Worm (Caenorhabditis elegans) whole organism, mixed stage, embryonic: ENCODE data around the gene ceh-28.

Experiments used
- M03D4.4 ChIP-seq: sonication (generic microtip); optimal IDR thresholded peaks from 2 replicates; lab custom pipeline; 2017; ENCODE audit warnings: mild to moderate bottlenecking, missing genetic modification characterization, missing compliant biosample characterization
- bed-3 ChIP-seq: fragments of 200-800 bp; sonication (Bioruptor generic); optimal IDR thresholded peaks from 3 replicates; lab custom pipeline; 2018; ENCODE audit warnings: mild to moderate bottlenecking, missing genetic modification characterization, moderate library complexity, missing compliant biosample characterization
- blmp-1 ChIP-seq: fragments of 150-350 bp; optimal IDR thresholded peaks from 2 replicates; lab custom pipeline; 2014; ENCODE audit warnings: missing biosample characterization, missing genetic modification characterization
- ceh-39 ChIP-seq: fragments of 150-350 bp; optimal IDR thresholded peaks from 2 replicates; lab custom pipeline; 2014; ENCODE audit warnings: missing biosample characterization, missing genetic modification characterization
- ceh-43 ChIP-seq: fragments of 200-800 bp; sonication (Bioruptor generic); optimal IDR thresholded peaks from 2 replicates; lab custom pipeline; 2018; ENCODE audit warnings: mild to moderate bottlenecking, missing genetic modification characterization, moderate library complexity, missing compliant biosample characterization
- ceh-83 ChIP-seq: fragments of 200-800 bp; sonication (Bioruptor generic); optimal IDR thresholded peaks from 2 replicates; lab custom pipeline; 2018; ENCODE audit warnings: mild to moderate bottlenecking, missing genetic modification characterization, missing compliant biosample characterization
- ces-1 ChIP-seq: fragments of 150-350 bp; optimal IDR thresholded peaks from 2 replicates; lab custom pipeline; 2014; ENCODE audit warnings: missing biosample characterization, missing genetic modification reagents, missing genetic modification characterization
- cnd-1 ChIP-seq: fragments of 200-800 bp; sonication (Bioruptor generic); optimal IDR thresholded peaks from 2 replicates; lab custom pipeline; 2018; ENCODE audit warnings: mild to moderate bottlenecking, missing genetic modification characterization, missing compliant biosample characterization
- drap-1 ChIP-seq: fragments of 200-800 bp; sonication (Bioruptor generic); optimal IDR thresholded peaks from 3 replicates; lab custom pipeline; 2018; ENCODE audit warnings: mild to moderate bottlenecking, missing genetic modification characterization, missing compliant biosample characterization
- elt-1 ChIP-seq: sonication (generic microtip); optimal IDR thresholded peaks from 2 replicates; lab custom pipeline; 2017; ENCODE audit warnings: missing genetic modification characterization, mild to moderate bottlenecking, missing compliant biosample characterization, antibody characterized with exemption, moderate library complexity, borderline replicate concordance; ENCODE audit not compliant: insufficient read depth
- elt-3 ChIP-seq: fragments of 150-350 bp; optimal IDR thresholded peaks from 2 replicates; lab custom pipeline; 2014; ENCODE audit warnings: missing biosample characterization, missing genetic modification characterization
- flh-1 ChIP-seq: fragments of 200-800 bp; sonication (Bioruptor generic); optimal IDR thresholded peaks from 2 replicates; lab custom pipeline; 2018; ENCODE audit warnings: mild to moderate bottlenecking, missing genetic modification characterization, moderate library complexity, missing compliant biosample characterization
- ham-2 ChIP-seq: fragments of 200-800 bp; sonication (Bioruptor generic); optimal IDR thresholded peaks from 2 replicates; lab custom pipeline; 2018; ENCODE audit warnings: mild to moderate bottlenecking, missing genetic modification characterization, missing compliant biosample characterization
- hlh-1 ChIP-seq: fragments of 150-350 bp; optimal IDR thresholded peaks from 2 replicates; lab custom pipeline; 2014; ENCODE audit warnings: missing biosample characterization, missing genetic modification reagents, missing genetic modification characterization
- lin-13 ChIP-seq: fragments of 150-350 bp; optimal IDR thresholded peaks from 2 replicates; lab custom pipeline; 2014; ENCODE audit warnings: missing biosample characterization, missing genetic modification characterization
- lin-32 ChIP-seq: fragments of 200-800 bp; sonication (Bioruptor generic); optimal IDR thresholded peaks from 2 replicates; lab custom pipeline; 2018; ENCODE audit warnings: mild to moderate bottlenecking, missing genetic modification characterization, missing compliant biosample characterization
- lsy-2 ChIP-seq: fragments of 150-350 bp; optimal IDR thresholded peaks from 2 replicates; lab custom pipeline; 2014; ENCODE audit warnings: missing biosample characterization, missing genetic modification characterization
- mab-5 ChIP-seq: fragments of 150-350 bp; optimal IDR thresholded peaks from 2 replicates; lab custom pipeline; 2014; ENCODE audit warnings: missing biosample characterization, missing genetic modification characterization
- mep-1 ChIP-seq: fragments of 150-350 bp; optimal IDR thresholded peaks from 2 replicates; lab custom pipeline; 2017; ENCODE audit warnings: missing biosample characterization, missing genetic modification reagents, missing genetic modification characterization, inconsistent platforms
- nhr-12 ChIP-seq: fragments of 150-350 bp; optimal IDR thresholded peaks from 2 replicates; lab custom pipeline; 2014; ENCODE audit warnings: missing biosample characterization, missing genetic modification characterization
- nhr-2 ChIP-seq: fragments of 150-350 bp; optimal IDR thresholded peaks from 2 replicates; lab custom pipeline; 2014; ENCODE audit warnings: missing biosample characterization, missing genetic modification characterization
- nhr-237 ChIP-seq: fragments of 150-350 bp; optimal IDR thresholded peaks from 2 replicates; lab custom pipeline; 2014; ENCODE audit warnings: missing biosample characterization, missing genetic modification characterization
- nhr-28 ChIP-seq: fragments of 150-350 bp; optimal IDR thresholded peaks from 2 replicates; lab custom pipeline; 2014; ENCODE audit warnings: missing biosample characterization, missing genetic modification characterization
- pha-4 ChIP-seq: fragments of 150-350 bp; optimal IDR thresholded peaks from 2 replicates; lab custom pipeline; 2018; ENCODE audit warnings: missing biosample characterization, missing genetic modification reagents, missing genetic modification characterization
- sem-2 ChIP-seq: fragments of 200-800 bp; sonication (Bioruptor generic); optimal IDR thresholded peaks from 2 replicates; lab custom pipeline; 2018; ENCODE audit warnings: mild to moderate bottlenecking, missing genetic modification characterization, missing compliant biosample characterization
- snpc-4 ChIP-seq: fragments of 150-350 bp; optimal IDR thresholded peaks from 2 replicates; lab custom pipeline; 2014; ENCODE audit warnings: missing biosample characterization, missing genetic modification characterization
- sptf-1 ChIP-seq: sonication (generic microtip); optimal IDR thresholded peaks from 2 replicates; lab custom pipeline; 2017; ENCODE audit warnings: mild to moderate bottlenecking, missing genetic modification characterization, moderate library complexity, missing compliant biosample characterization
- tbx-8 ChIP-seq: fragments of 200-800 bp; sonication (Bioruptor generic); optimal IDR thresholded peaks from 2 replicates; lab custom pipeline; 2018; ENCODE audit warnings: mild to moderate bottlenecking, missing genetic modification characterization, moderate library complexity, missing compliant biosample characterization
- unc-120 ChIP-seq: sonication (generic microtip); optimal IDR thresholded peaks from 2 replicates; lab custom pipeline; 2017; ENCODE audit warnings: missing genetic modification characterization, missing compliant biosample characterization; ENCODE audit not compliant: poor library complexity, severe bottlenecking
- unc-62 ChIP-seq: fragments of 150-350 bp; optimal IDR thresholded peaks from 2 replicates; lab custom pipeline; 2014; ENCODE audit warnings: missing biosample characterization, missing genetic modification reagents, missing genetic modification characterization
- zip-8 ChIP-seq: fragments of 150-350 bp; optimal IDR thresholded peaks from 2 replicates; lab custom pipeline; 2014; ENCODE audit warnings: missing biosample characterization, missing genetic modification characterization
- ztf-11 ChIP-seq: fragments of 150-350 bp; optimal IDR thresholded peaks from 2 replicates; lab custom pipeline; 2014; ENCODE audit warnings: missing biosample characterization, missing genetic modification characterization

Gene ceh-28

DNA sequence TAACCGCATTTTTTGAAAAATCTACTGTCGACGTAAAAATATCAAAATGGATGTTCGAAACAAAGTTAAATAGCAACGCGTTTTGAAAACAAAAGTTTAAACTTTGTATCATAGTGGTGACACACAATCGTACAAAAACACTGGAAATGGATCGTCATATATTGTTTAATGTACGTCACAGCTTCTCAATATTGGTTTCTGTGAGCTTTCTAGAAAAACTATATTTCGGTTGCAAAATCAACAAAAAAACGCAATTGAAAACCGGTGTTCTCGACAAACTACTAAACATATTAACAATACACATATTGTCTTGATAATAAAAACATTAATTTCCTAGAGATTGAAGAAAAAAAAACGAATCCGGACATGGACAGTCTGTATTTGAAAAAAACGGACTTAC is 25.9 kb downstream of the ceh-28 start, which contains the start of gene R03G8.6:
Gene R03G8.6, minus strand, starts transcription at position 101 of the 400 bp plus-strand sequence.
- no peak for TF ChIP-seq lin-32 (GFP tag; lab: Kevin White, UChicago)
- no peak for TF ChIP-seq sem-2 (GFP tag; lab: Kevin White, UChicago)
- no peak for TF ChIP-seq elt-3
- TF ChIP-seq ham-2, result no peak
- no peak for TF ChIP-seq mep-1 (tag; lab: Kevin White, UChicago)
- no peak for TF ChIP-seq pha-4
- TF ChIP-seq mab-5 (tag; lab: Kevin White, UChicago), result no peak
- no peak for TF ChIP-seq ceh-43 (GFP tag; lab: Kevin White, UChicago)
- no peak for TF ChIP-seq ceh-39
- no peak for TF ChIP-seq bed-3 (GFP tag; lab: Kevin White, UChicago)
- no peak for TF ChIP-seq flh-1 (GFP tag; lab: Kevin White, UChicago)
- no peak for TF ChIP-seq blmp-1
- TF ChIP-seq nhr-237, result no peak
- TF ChIP-seq ztf-11 (tag; lab: Kevin White, UChicago), result no peak
- TF ChIP-seq nhr-28, result no peak
- TF ChIP-seq sptf-1 (tag; lab: Kevin White, UChicago), result no peak
- TF ChIP-seq hlh-1 (tag; lab: Kevin White, UChicago), result no peak
- no peak for TF ChIP-seq lin-13
- TF ChIP-seq cnd-1 (tag; lab: Kevin White, UChicago), result no peak
- TF ChIP-seq lsy-2 (tag; lab: Kevin White, UChicago), result no peak

DNA sequence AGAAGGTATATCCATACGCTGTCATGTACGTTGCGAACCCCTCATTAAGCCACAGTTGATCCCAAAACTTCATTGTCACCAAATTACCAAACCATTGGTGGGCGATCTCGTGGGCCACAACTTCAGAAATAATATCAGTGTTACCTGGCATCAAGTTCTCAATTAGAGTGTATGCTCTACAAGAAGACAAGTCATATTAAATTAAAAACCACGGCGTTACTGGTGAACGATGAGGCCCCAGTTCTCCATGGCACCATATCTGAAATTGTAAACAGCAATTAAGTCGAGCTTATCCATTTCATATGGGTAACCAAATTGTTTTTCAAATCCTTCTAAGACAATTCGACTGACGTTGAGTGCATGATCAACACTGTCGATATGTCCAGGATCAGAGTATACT is 28.4 kb downstream of the ceh-28 start:
- TF ChIP-seq bed-3 (GFP tag; lab: Kevin White, UChicago), result no peak
- no peak for TF ChIP-seq unc-62 (GFP tag; lab: Kevin White, UChicago)
- no peak for TF ChIP-seq sptf-1 (tag; lab: Kevin White, UChicago)
- no peak for TF ChIP-seq cnd-1 (tag; lab: Kevin White, UChicago)
- no peak for TF ChIP-seq blmp-1
- TF ChIP-seq lin-32 (GFP tag; lab: Kevin White, UChicago), result no peak
- TF ChIP-seq ztf-11 (tag; lab: Kevin White, UChicago), result no peak
- no peak for TF ChIP-seq ces-1
- no peak for TF ChIP-seq nhr-237
- no peak for TF ChIP-seq ceh-83 (GFP tag; lab: Kevin White, UChicago)
- no peak for TF ChIP-seq hlh-1 (tag; lab: Kevin White, UChicago)
- no peak for TF ChIP-seq ceh-39
- no peak for TF ChIP-seq unc-120 (tag; lab: Kevin White, UChicago)
- TF ChIP-seq ceh-43 (GFP tag; lab: Kevin White, UChicago), result no peak
- TF ChIP-seq zip-8 (tag; lab: Kevin White, UChicago), result no peak
- TF ChIP-seq lsy-2 (tag; lab: Kevin White, UChicago), result no peak
- TF ChIP-seq mep-1 (tag; lab: Kevin White, UChicago), result no peak

DNA sequence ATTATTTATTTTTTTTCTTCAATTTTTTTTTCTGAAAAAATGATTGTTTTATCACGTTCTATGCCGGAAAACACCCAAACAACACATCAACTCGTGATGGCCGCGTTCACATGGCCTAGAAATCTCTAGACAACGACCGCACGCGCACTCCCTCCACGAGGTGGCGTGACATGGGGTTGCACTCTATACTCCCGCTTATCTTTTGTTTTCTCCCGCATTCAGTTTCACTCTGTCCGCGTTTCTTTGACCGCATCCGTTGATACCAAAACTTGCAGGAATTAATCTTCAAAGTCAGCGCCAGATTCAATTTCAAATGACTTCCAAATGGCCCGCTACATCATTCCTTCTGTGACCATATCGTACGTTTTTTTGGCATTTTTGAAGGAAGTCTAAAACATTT is 30.5 kb downstream of the ceh-28 start, which contains the start of gene F17H10.1:
Gene F17H10.1, plus strand, starts transcription at position 276 of the 400 bp plus-strand sequence.
- peak; percentile 48 for TF ChIP-seq elt-3
- no peak for TF ChIP-seq cnd-1 (tag; lab: Kevin White, UChicago)
- no peak for TF ChIP-seq lin-32 (GFP tag; lab: Kevin White, UChicago)
- TF ChIP-seq ceh-83 (GFP tag; lab: Kevin White, UChicago), result peak; percentile 53
- no peak for TF ChIP-seq flh-1 (GFP tag; lab: Kevin White, UChicago)
- TF ChIP-seq nhr-2 (tag; lab: Kevin White, UChicago), result peak; percentile 14
- TF ChIP-seq lin-13, result peak; percentile 23

DNA sequence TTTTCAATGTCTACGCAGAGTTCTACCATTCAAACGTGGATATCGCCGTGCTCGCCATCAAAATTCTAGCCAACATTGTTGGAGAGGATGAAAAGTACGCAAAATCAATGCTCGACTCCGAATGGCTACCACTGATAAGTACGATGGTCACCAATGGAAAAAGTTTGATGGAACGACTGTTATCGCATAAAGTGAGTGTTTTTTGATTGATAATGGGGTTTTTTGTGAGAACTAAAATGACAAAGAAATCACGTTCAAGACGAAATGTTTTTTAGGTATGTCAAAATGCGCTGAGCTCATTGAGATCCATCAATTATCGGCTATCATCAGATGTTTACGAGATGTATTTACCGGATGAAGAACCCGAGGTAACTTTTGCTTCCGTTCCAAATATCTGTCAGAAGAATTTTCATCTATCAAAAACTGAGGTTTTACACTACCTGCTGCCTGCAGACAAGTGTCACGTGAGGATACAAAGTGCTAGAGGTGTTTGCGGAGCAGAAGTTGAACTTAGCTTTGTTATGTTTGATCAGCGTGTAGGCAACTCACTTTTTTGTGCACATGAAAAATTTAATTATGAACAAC is 31.8 kb downstream of the ceh-28 start:
- TF ChIP-seq unc-62 (GFP tag; lab: Kevin White, UChicago) (no peak), M03D4.4 (tag; lab: Kevin White, UChicago) (no peak), mab-5 (tag; lab: Kevin White, UChicago) (no peak), drap-1 (GFP tag; lab: Kevin White, UChicago) (no peak), snpc-4 (tag; lab: Kevin White, UChicago) (no peak), tbx-8 (GFP tag; lab: Kevin White, UChicago) (no peak), nhr-12 (tag; lab: Kevin White, UChicago) (no peak), elt-1 (tag; lab: Kevin White, UChicago) (no peak), cnd-1 (tag; lab: Kevin White, UChicago) (no peak), ceh-83 (GFP tag; lab: Kevin White, UChicago) (no peak), flh-1 (GFP tag; lab: Kevin White, UChicago) (no peak), lin-13 (no peak), nhr-237 (no peak)
